Fruit fly (Drosophila melanogaster) whole organism, embryonic: ENCODE data around the gene Set2.
A peak's percentile ranks its signal among the peaks of the same experiment; 100 is the strongest.

ENCODE experiments used
- B-H1 ChIP-seq: fragments of 200-800 bp; sonication (Bioruptor generic); IDR thresholded peaks from 3 replicates; pipeline ENCODE4 v1.3.6; 2022; ENCODE audit warnings: missing biosample characterization, missing genetic modification characterization
- BEAF-32 ChIP-seq: fragments of 200-800 bp; sonication (Bioruptor generic); optimal IDR thresholded peaks from 3 replicates; lab custom pipeline; 2017; ENCODE audit warnings: missing biosample characterization, missing genetic modification characterization, mild to moderate bottlenecking, moderate library complexity, missing genetic modification reagents
- BtbVII ChIP-seq: fragments of 200-800 bp; sonication (Bioruptor generic); optimal IDR thresholded peaks from 3 replicates; lab custom pipeline; 2017; ENCODE audit warnings: missing biosample characterization, mild to moderate bottlenecking, missing genetic modification characterization
- CG10543 ChIP-seq: fragments of 200-800 bp; sonication (Bioruptor generic); optimal IDR thresholded peaks from 3 replicates; lab custom pipeline; 2017; ENCODE audit warnings: missing biosample characterization, mild to moderate bottlenecking, missing genetic modification characterization, moderate library complexity
- CG12071 ChIP-seq: fragments of 200-800 bp; sonication (Bioruptor generic); optimal IDR thresholded peaks from 3 replicates; lab custom pipeline; 2018; ENCODE audit warnings: missing biosample characterization, mild to moderate bottlenecking, missing genetic modification characterization
- CG12155 ChIP-seq: fragments of 200-800 bp; sonication (Bioruptor generic); optimal IDR thresholded peaks from 3 replicates; lab custom pipeline; 2016; ENCODE audit warnings: missing biosample characterization, missing genetic modification characterization
- CG13287 ChIP-seq: fragments of 200-800 bp; sonication (Bioruptor generic); IDR thresholded peaks from 2 replicates; pipeline ENCODE4 v1.3.6; 2022; ENCODE audit warnings: missing biosample characterization, missing genetic modification characterization; ENCODE audit not compliant: partially characterized antibody
- CG14965 ChIP-seq: fragments of 200-800 bp; sonication (Bioruptor generic); optimal IDR thresholded peaks from 2 replicates; lab custom pipeline; 2016; ENCODE audit warnings: missing biosample characterization, missing genetic modification characterization, borderline replicate concordance
- CG17361 ChIP-seq: fragments of 200-800 bp; sonication (Bioruptor generic); IDR thresholded peaks from 3 replicates; pipeline ENCODE4 v1.3.6; 2022; ENCODE audit warnings: missing biosample characterization, missing genetic modification characterization
- CG2712 ChIP-seq: fragments of 200-800 bp; optimal IDR thresholded peaks from 3 replicates; lab custom pipeline; 2019; ENCODE audit warnings: missing biosample characterization, mild to moderate bottlenecking, missing genetic modification characterization, moderate library complexity
- CG3065 ChIP-seq: fragments of 200-800 bp; sonication (Bioruptor generic); optimal IDR thresholded peaks from 2 replicates; lab custom pipeline; 2016; ENCODE audit warnings: missing biosample characterization, missing genetic modification characterization
- CG4854 ChIP-seq: fragments of 200-800 bp; sonication (Bioruptor generic); optimal IDR thresholded peaks from 2 replicates; lab custom pipeline; 2016; ENCODE audit warnings: missing biosample characterization, missing genetic modification characterization, inconsistent platforms
- CG6254 ChIP-seq: fragments of 200-800 bp; sonication (Bioruptor generic); optimal IDR thresholded peaks from 3 replicates; lab custom pipeline; 2017; ENCODE audit warnings: mild to moderate bottlenecking, missing biosample characterization, missing genetic modification reagents, missing genetic modification characterization
- CG7745 ChIP-seq: fragments of 200-800 bp; sonication (Bioruptor generic); optimal IDR thresholded peaks from 2 replicates; lab custom pipeline; 2018; ENCODE audit warnings: missing biosample characterization, mild to moderate bottlenecking, missing genetic modification characterization, moderate library complexity
- CG8290 ChIP-seq, 3 experiments: fragments of 200-800 bp; sonication (Bioruptor generic); optimal IDR thresholded peaks; 2 replicates each; lab custom pipeline; 2016 to 2019; ENCODE audit warnings: missing biosample characterization in 3 of 3, missing genetic modification characterization in 3 of 3, mild to moderate bottlenecking in 2 of 3, moderate library complexity in 1 of 3
- CG9727 ChIP-seq: fragments of 200-800 bp; sonication (Bioruptor generic); optimal IDR thresholded peaks from 3 replicates; lab custom pipeline; 2017; ENCODE audit warnings: missing biosample characterization, mild to moderate bottlenecking, missing genetic modification characterization
- CG9797 ChIP-seq: fragments of 200-800 bp; sonication (Bioruptor generic); optimal IDR thresholded peaks from 3 replicates; lab custom pipeline; 2018; ENCODE audit warnings: missing biosample characterization, mild to moderate bottlenecking, missing genetic modification characterization
- CkIIα-i1 ChIP-seq: fragments of 200-800 bp; sonication (Bioruptor generic); IDR thresholded peaks from 2 replicates; pipeline ENCODE4 v1.3.6; 2022; ENCODE audit warnings: missing biosample characterization, missing genetic modification characterization
- Deaf1 ChIP-seq: fragments of 200-800 bp; optimal IDR thresholded peaks from 3 replicates; lab custom pipeline; 2019; ENCODE audit warnings: missing biosample characterization, mild to moderate bottlenecking, missing genetic modification characterization, moderate library complexity
- Elba2 ChIP-seq: fragments of 200-800 bp; sonication (Bioruptor generic); optimal IDR thresholded peaks from 3 replicates; lab custom pipeline; 2016; ENCODE audit warnings: missing biosample characterization, missing genetic modification characterization
- H2.0 ChIP-seq: fragments of 200-800 bp; sonication (Bioruptor generic); IDR thresholded peaks from 2 replicates; pipeline ENCODE4 v1.3.6; 2022; ENCODE audit warnings: missing biosample characterization, missing genetic modification characterization
- Hand ChIP-seq: fragments of 200-800 bp; sonication (Bioruptor generic); optimal IDR thresholded peaks from 2 replicates; lab custom pipeline; 2017; ENCODE audit warnings: mild to moderate bottlenecking, missing biosample characterization, missing genetic modification reagents, missing genetic modification characterization
- Nf-YB ChIP-seq: fragments of 200-800 bp; sonication (Bioruptor generic); optimal IDR thresholded peaks from 3 replicates; lab custom pipeline; 2019; ENCODE audit warnings: missing biosample characterization, mild to moderate bottlenecking, missing genetic modification characterization, moderate library complexity
- PHDP ChIP-seq: fragments of 200-800 bp; sonication (Bioruptor generic); optimal IDR thresholded peaks from 3 replicates; lab custom pipeline; 2018; ENCODE audit warnings: missing biosample characterization, mild to moderate bottlenecking, missing genetic modification characterization, moderate library complexity
- Ravus ChIP-seq: fragments of 200-800 bp; sonication (Bioruptor generic); IDR thresholded peaks from 2 replicates; pipeline ENCODE4 v1.3.6; 2022; ENCODE audit warnings: missing biosample characterization, missing genetic modification characterization
- Rfx ChIP-seq: fragments of 200-800 bp; sonication (Bioruptor generic); IDR thresholded peaks from 2 replicates; pipeline ENCODE4 v1.3.6; 2022; ENCODE audit warnings: missing biosample characterization, missing genetic modification characterization
- TFAM ChIP-seq: fragments of 200-800 bp; sonication (Bioruptor generic); optimal IDR thresholded peaks from 2 replicates; lab custom pipeline; 2017; ENCODE audit warnings: missing biosample characterization, missing genetic modification characterization, inconsistent platforms
- Taf1 ChIP-seq: fragments of 200-800 bp; sonication (Bioruptor generic); IDR thresholded peaks from 2 replicates; pipeline ENCODE4 v1.3.6; 2022; ENCODE audit warnings: missing biosample characterization, missing genetic modification characterization
- aop ChIP-seq: fragments of 200-800 bp; sonication (Bioruptor generic); IDR thresholded peaks from 2 replicates; pipeline ENCODE4 v1.3.6; 2022; ENCODE audit warnings: missing biosample characterization, missing genetic modification characterization
- az2 ChIP-seq: fragments of 200-800 bp; sonication (Bioruptor generic); optimal IDR thresholded peaks from 3 replicates; lab custom pipeline; 2016; ENCODE audit warnings: missing biosample characterization, missing genetic modification characterization
- bcd ChIP-seq: fragments of 200-800 bp; sonication (Bioruptor generic); optimal IDR thresholded peaks from 2 replicates; lab custom pipeline; 2017; ENCODE audit warnings: missing biosample characterization, mild to moderate bottlenecking, missing genetic modification characterization
- dimm ChIP-seq: fragments of 200-800 bp; sonication (Bioruptor generic); IDR thresholded peaks from 2 replicates; pipeline ENCODE4 v1.3.6; 2022; ENCODE audit warnings: missing biosample characterization, missing genetic modification characterization
- dysf ChIP-seq: fragments of 200-800 bp; sonication (Bioruptor generic); IDR thresholded peaks from 3 replicates; pipeline ENCODE4 v1.3.6; 2022; ENCODE audit warnings: missing biosample characterization, missing genetic modification characterization
- eyg ChIP-seq: fragments of 200-800 bp; sonication (Bioruptor generic); optimal IDR thresholded peaks from 3 replicates; lab custom pipeline; 2016; ENCODE audit warnings: missing biosample characterization, missing genetic modification characterization
- gce ChIP-seq: fragments of 200-800 bp; sonication (Bioruptor generic); IDR thresholded peaks from 3 replicates; pipeline ENCODE4 v1.3.6; 2022; ENCODE audit warnings: missing biosample characterization, missing genetic modification characterization
- gfzf ChIP-seq: fragments of 200-800 bp; sonication (Bioruptor generic); optimal IDR thresholded peaks from 2 replicates; lab custom pipeline; 2016; ENCODE audit warnings: missing biosample characterization, mild to moderate bottlenecking, missing genetic modification characterization, moderate library complexity
- jing ChIP-seq: fragments of 200-800 bp; sonication (Bioruptor generic); optimal IDR thresholded peaks from 2 replicates; lab custom pipeline; 2018; ENCODE audit warnings: missing biosample characterization, mild to moderate bottlenecking, missing genetic modification characterization
- kay ChIP-seq: fragments of 200-800 bp; sonication (Bioruptor generic); optimal IDR thresholded peaks from 2 replicates; lab custom pipeline; 2016; ENCODE audit warnings: missing biosample characterization, missing genetic modification characterization
- lov ChIP-seq, 2 experiments: fragments of 200-800 bp in 1 of 2; fragments of >200 bp in 1 of 2; sonication (Bioruptor generic) in 1 of 2; IDR thresholded peaks in 1 of 2; optimal IDR thresholded peaks in 1 of 2; 2 replicates in 1 of 2; 3 replicates in 1 of 2; pipeline versions ENCODE4 v1.3.6 to Lab custom; 2017 to 2022; ENCODE audit warnings: missing biosample characterization in 1 of 2, missing genetic modification characterization in 1 of 2
- nau ChIP-seq: fragments of 200-800 bp; sonication (Bioruptor generic); optimal IDR thresholded peaks from 3 replicates; lab custom pipeline; 2017; ENCODE audit warnings: missing biosample characterization, mild to moderate bottlenecking, missing genetic modification characterization, missing genetic modification reagents
- odd ChIP-seq: fragments of 200-800 bp; sonication (Bioruptor generic); optimal IDR thresholded peaks from 2 replicates; lab custom pipeline; 2017; ENCODE audit warnings: missing biosample characterization, mild to moderate bottlenecking, missing genetic modification characterization
- sens-2 ChIP-seq: fragments of 200-800 bp; sonication (Bioruptor generic); IDR thresholded peaks from 2 replicates; pipeline ENCODE4 v1.3.6; 2022; ENCODE audit warnings: missing biosample characterization, missing genetic modification characterization
- sim ChIP-seq: fragments of 200-800 bp; sonication (Bioruptor generic); IDR thresholded peaks from 2 replicates; pipeline ENCODE4 v1.3.6; 2022; ENCODE audit warnings: missing biosample characterization, missing genetic modification characterization
- sisA ChIP-seq: fragments of 200-800 bp; sonication (Bioruptor generic); IDR thresholded peaks from 2 replicates; pipeline ENCODE4 v1.3.6; 2022; ENCODE audit warnings: missing biosample characterization, missing genetic modification characterization
- slbo ChIP-seq: fragments of 200-800 bp; sonication (Bioruptor generic); IDR thresholded peaks from 2 replicates; pipeline ENCODE4 v1.3.6; 2022; ENCODE audit warnings: missing biosample characterization, missing genetic modification characterization
- so ChIP-seq: fragments of 200-800 bp; sonication (Bioruptor generic); IDR thresholded peaks from 3 replicates; pipeline ENCODE4 v1.3.6; 2022; ENCODE audit warnings: missing biosample characterization, missing genetic modification characterization
- sug ChIP-seq: fragments of 200-800 bp; optimal IDR thresholded peaks from 2 replicates; lab custom pipeline; 2019; ENCODE audit warnings: missing biosample characterization, mild to moderate bottlenecking, missing genetic modification characterization, moderate library complexity
- tap ChIP-seq: fragments of 200-800 bp; optimal IDR thresholded peaks from 3 replicates; lab custom pipeline; 2019; ENCODE audit warnings: missing biosample characterization, mild to moderate bottlenecking, missing genetic modification characterization, moderate library complexity

The Set2 gene

dm6 chrX:13391174-13392040 is 21.6 kb upstream of the Set2 start (continued):
- TF ChIP-seq sens-2 (GFP tag; lab: Robert Waterston, UW) = no peak
- TF ChIP-seq Rfx (GFP tag; lab: Robert Waterston, UW) = peak; percentile 78
- TF ChIP-seq CG13287 (GFP tag; lab: Robert Waterston, UW) = no peak
- peak; percentile 81 for TF ChIP-seq slbo
- no peak for TF ChIP-seq CG10543 (GFP tag; lab: Kevin White, UChicago)
- TF ChIP-seq sisA (GFP tag; lab: Robert Waterston, UW) = no peak
- TF ChIP-seq CG9727 (GFP tag; lab: Kevin White, UChicago) = peak; percentile 66
- no peak for TF ChIP-seq BEAF-32
- no peak for TF ChIP-seq aop
- no peak for TF ChIP-seq kay (GFP tag; lab: Kevin White, UChicago)
- TF ChIP-seq BtbVII = peak; percentile 63
- peak; percentile 66 for TF ChIP-seq CG12155 (GFP tag; lab: Kevin White, UChicago)
- TF ChIP-seq az2 = peak; percentile 11
- no peak for TF ChIP-seq CkIIα-i1
- no peak for TF ChIP-seq gce
- TF ChIP-seq Deaf1 (tag; lab: Kevin White, UChicago) = no peak
- TF ChIP-seq CG9797 (GFP tag; lab: Kevin White, UChicago) = no peak
- peak; percentile 64; the same call in 2 of the 3 replicates for TF ChIP-seq dysf (GFP tag; lab: Robert Waterston, UW)
- TF ChIP-seq H2.0 = no peak
- TF ChIP-seq lov (optimal IDR thresholded peaks at IDR 0.05; lab: Kevin White, UChicago) = no peak
- no peak for TF ChIP-seq lov (GFP tag; IDR thresholded peaks at IDR 0.05; lab: Robert Waterston, UW)
- no peak for TF ChIP-seq so (GFP tag; lab: Robert Waterston, UW)
- TF ChIP-seq sug (tag; lab: Kevin White, UChicago) = no peak
- no peak for TF ChIP-seq CG6254 (GFP tag; lab: Kevin White, UChicago)
- peak; percentile 12 for TF ChIP-seq eyg
- TF ChIP-seq Ravus (GFP tag; lab: Robert Waterston, UW) = peak; percentile 19
- TF ChIP-seq tap = no peak
- peak; percentile 64 for TF ChIP-seq bcd (GFP tag; lab: Kevin White, UChicago)
- no peak for TF ChIP-seq dimm (GFP tag; lab: Robert Waterston, UW)
- TF ChIP-seq CG12071 (GFP tag; lab: Kevin White, UChicago) = peak; percentile 0
- no peak for TF ChIP-seq CG4854 (GFP tag; lab: Kevin White, UChicago)
- TF ChIP-seq CG7745 (tag; lab: Kevin White, UChicago) = no peak
- TF ChIP-seq B-H1 (GFP tag; lab: Robert Waterston, UW) = no peak
- TF ChIP-seq Taf1 (GFP tag; lab: Robert Waterston, UW) = peak; percentile 25; the same call in 1 of the 2 replicates
- TF ChIP-seq nau = no peak
- TF ChIP-seq gfzf (GFP tag; lab: Kevin White, UChicago) = no peak
- no peak for TF ChIP-seq CG8290 (GFP tag; optimal IDR thresholded peaks at IDR 0.05; lab: Kevin White, UChicago)
- peak in 1 of 2 experiments; percentile 55 for TF ChIP-seq CG8290 (tag; optimal IDR thresholded peaks at IDR 0.05; lab: Kevin White, UChicago)
- no peak for TF ChIP-seq Elba2 (GFP tag; lab: Kevin White, UChicago)
- no peak for TF ChIP-seq sim (GFP tag; lab: Robert Waterston, UW)
- peak; percentile 40 for TF ChIP-seq PHDP (tag; lab: Kevin White, UChicago)
- TF ChIP-seq CG17361 (GFP tag; lab: Robert Waterston, UW) = no peak
- no peak for TF ChIP-seq jing (GFP tag; lab: Kevin White, UChicago)
- TF ChIP-seq CG14965 (GFP tag; lab: Kevin White, UChicago) = no peak
- no peak for TF ChIP-seq Nf-YB (GFP tag; lab: Kevin White, UChicago)
- no peak for TF ChIP-seq TFAM (GFP tag; lab: Kevin White, UChicago)
- TF ChIP-seq CG2712 (tag; lab: Kevin White, UChicago) = peak; percentile 17
- no peak for TF ChIP-seq odd (GFP tag; lab: Kevin White, UChicago)
- no peak for TF ChIP-seq CG3065 (GFP tag; lab: Kevin White, UChicago)
- peak; percentile 13 for TF ChIP-seq Hand (GFP tag; lab: Kevin White, UChicago)
